Worm (Caenorhabditis elegans) whole organism, young adult: ENCODE measurements around the gene Y38C1AA.7.

Experiments
- B0035.1 ChIP-seq: sonication (generic microtip); optimal IDR thresholded peaks from 2 replicates; lab custom pipeline; 2016; ENCODE audit warnings: missing genetic modification characterization, mild to moderate bottlenecking, missing compliant biosample characterization, missing genotype, missing genetic modification reagents
- F33H1.4 ChIP-seq: fragments of 200-800 bp; sonication (Bioruptor generic); IDR thresholded peaks from 2 replicates; pipeline ENCODE4 v1.3.6; 2022; ENCODE audit warnings: missing genetic modification reagents, missing genetic modification characterization, missing compliant biosample characterization
- F37B4.10 ChIP-seq: fragments of 200-800 bp; sonication (Bioruptor generic); IDR thresholded peaks from 2 replicates; pipeline ENCODE4 v1.3.6; 2022; ENCODE audit warnings: missing genetic modification characterization, missing compliant biosample characterization
- F57C9.4 ChIP-seq: sonication (generic microtip); optimal IDR thresholded peaks from 2 replicates; lab custom pipeline; 2017; ENCODE audit warnings: mild to moderate bottlenecking, missing genetic modification characterization, missing compliant biosample characterization
- K11D2.4 ChIP-seq: fragments of 200-800 bp; sonication (Bioruptor generic); IDR thresholded peaks from 2 replicates; pipeline ENCODE4 v1.3.6; 2022; ENCODE audit warnings: missing genetic modification reagents, missing genetic modification characterization, missing compliant biosample characterization
- K12H6.12 ChIP-seq: fragments of 200-800 bp; sonication (Bioruptor generic); optimal IDR thresholded peaks from 2 replicates; lab custom pipeline; 2018; ENCODE audit warnings: mild to moderate bottlenecking, missing genetic modification characterization, missing compliant biosample characterization
- Y95B8A.8 ChIP-seq: fragments of 200-800 bp; sonication (Bioruptor generic); IDR thresholded peaks from 2 replicates; pipeline ENCODE4 v1.3.6; 2022; ENCODE audit warnings: missing genetic modification reagents, missing genetic modification characterization, missing compliant biosample characterization
- akir-1 ChIP-seq: fragments of 200-800 bp; sonication (Bioruptor generic); optimal IDR thresholded peaks from 2 replicates; lab custom pipeline; 2018; ENCODE audit warnings: mild to moderate bottlenecking, missing genetic modification characterization, moderate library complexity, missing compliant biosample characterization
- aptf-3 ChIP-seq: fragments of 200-800 bp; sonication (Bioruptor generic); IDR thresholded peaks from 2 replicates; pipeline ENCODE4 v1.3.6; 2022; ENCODE audit warnings: missing genetic modification characterization, missing compliant biosample characterization
- atf-7 ChIP-seq: sonication (generic microtip); optimal IDR thresholded peaks from 2 replicates; lab custom pipeline; 2017; ENCODE audit warnings: mild to moderate bottlenecking, missing genetic modification characterization, missing compliant biosample characterization
- athp-1 ChIP-seq: sonication (generic microtip); optimal IDR thresholded peaks from 2 replicates; lab custom pipeline; 2017; ENCODE audit warnings: mild to moderate bottlenecking, missing genetic modification characterization, missing compliant biosample characterization
- attf-3 ChIP-seq: fragments of 200-800 bp; sonication (Bioruptor generic); conservative IDR thresholded peaks from 2 replicates; pipeline ENCODE4 v1.3.6; 2022; ENCODE audit warnings: missing genetic modification reagents, missing genetic modification characterization, missing compliant biosample characterization
- bed-2 ChIP-seq: fragments of 200-800 bp; sonication (Bioruptor generic); IDR thresholded peaks from 2 replicates; pipeline ENCODE4 v1.3.6; 2022; ENCODE audit warnings: missing genetic modification reagents, missing genetic modification characterization, missing compliant biosample characterization
- ccch-3 ChIP-seq: fragments of 200-800 bp; sonication (Bioruptor generic); optimal IDR thresholded peaks from 2 replicates; lab custom pipeline; 2018; ENCODE audit warnings: mild to moderate bottlenecking, missing genetic modification characterization, missing compliant biosample characterization
- ceh-40 ChIP-seq: fragments of 200-800 bp; sonication (Bioruptor generic); IDR thresholded peaks from 2 replicates; pipeline ENCODE4 v1.3.6; 2022; ENCODE audit warnings: missing genetic modification characterization, missing compliant biosample characterization
- ceh-79 ChIP-seq: sonication (generic microtip); optimal IDR thresholded peaks from 2 replicates; lab custom pipeline; 2017; ENCODE audit warnings: mild to moderate bottlenecking, missing genetic modification characterization, missing compliant biosample characterization
- die-1 ChIP-seq: sonication (generic microtip); optimal IDR thresholded peaks from 2 replicates; lab custom pipeline; 2016; ENCODE audit warnings: missing genotype, mild to moderate bottlenecking, missing genetic modification characterization, missing compliant biosample characterization
- dpff-1 ChIP-seq: sonication (generic microtip); optimal IDR thresholded peaks from 2 replicates; lab custom pipeline; 2017; ENCODE audit warnings: mild to moderate bottlenecking, missing genetic modification characterization, missing compliant biosample characterization
- dpl-1 ChIP-seq: fragments of 150-350 bp; optimal IDR thresholded peaks from 2 replicates; lab custom pipeline; 2014; ENCODE audit warnings: missing biosample characterization, missing genetic modification reagents, missing genetic modification characterization
- efl-1 ChIP-seq: fragments of 150-350 bp; optimal IDR thresholded peaks from 2 replicates; lab custom pipeline; 2014; ENCODE audit warnings: missing biosample characterization, missing genetic modification reagents, missing genetic modification characterization
- egl-44 ChIP-seq: fragments of 200-800 bp; sonication (Bioruptor generic); IDR thresholded peaks from 2 replicates; pipeline ENCODE4 v1.3.6; 2022; ENCODE audit warnings: missing genetic modification reagents, missing genetic modification characterization, missing compliant biosample characterization
- gei-17 ChIP-seq: fragments of 200-800 bp; sonication (Bioruptor generic); optimal IDR thresholded peaks from 2 replicates; lab custom pipeline; 2018; ENCODE audit warnings: mild to moderate bottlenecking, missing genetic modification characterization, missing compliant biosample characterization
- hmg-20 ChIP-seq: fragments of 200-800 bp; sonication (Bioruptor generic); IDR thresholded peaks from 2 replicates; pipeline ENCODE4 v1.3.6; 2022; ENCODE audit warnings: missing genetic modification reagents, missing genetic modification characterization, missing compliant biosample characterization
- lag-1 ChIP-seq: fragments of 200-800 bp; sonication (Bioruptor generic); IDR thresholded peaks from 2 replicates; pipeline ENCODE4 v1.3.6; 2022; ENCODE audit warnings: missing genetic modification reagents, missing genetic modification characterization, missing compliant biosample characterization
- lin-26 ChIP-seq: fragments of 200-800 bp; sonication (Bioruptor generic); IDR thresholded peaks from 2 replicates; pipeline ENCODE4 v1.3.6; 2022; ENCODE audit warnings: missing genetic modification reagents, missing genetic modification characterization, missing compliant biosample characterization
- lin-35 ChIP-seq, 3 experiments: fragments of 150-350 bp in 2 of 3; sonication (generic microtip) in 1 of 3; optimal IDR thresholded peaks; 2 replicates each; lab custom pipeline; 2014 to 2018; ENCODE audit warnings: missing biosample characterization in 3 of 3, missing genetic modification characterization in 3 of 3, missing genetic modification reagents in 3 of 3
- madf-3 ChIP-seq: fragments of 200-800 bp; sonication (Bioruptor generic); IDR thresholded peaks from 2 replicates; pipeline ENCODE4 v1.3.6; 2022; ENCODE audit warnings: missing genetic modification reagents, missing genetic modification characterization, missing compliant biosample characterization
- madf-6 ChIP-seq: fragments of 200-800 bp; sonication (Bioruptor generic); IDR thresholded peaks from 2 replicates; pipeline ENCODE4 v1.3.6; 2022; ENCODE audit warnings: missing genetic modification reagents, missing genetic modification characterization, missing compliant biosample characterization
- nfya-1 ChIP-seq: sonication (generic microtip); optimal IDR thresholded peaks from 2 replicates; lab custom pipeline; 2017; ENCODE audit warnings: antibody characterized with exemption, missing compliant biosample characterization, missing genetic modification characterization, borderline replicate concordance; ENCODE audit not compliant: insufficient read depth
- nfyb-1 ChIP-seq: fragments of 200-800 bp; sonication (Bioruptor generic); IDR thresholded peaks from 2 replicates; pipeline ENCODE4 v1.3.6; 2022; ENCODE audit warnings: missing genetic modification reagents, missing genetic modification characterization, missing compliant biosample characterization
- nhr-179 ChIP-seq: sonication (generic microtip); optimal IDR thresholded peaks from 2 replicates; lab custom pipeline; 2016; ENCODE audit warnings: mild to moderate bottlenecking, missing genetic modification characterization, missing compliant biosample characterization
- nhr-80 ChIP-seq: sonication (generic microtip); optimal IDR thresholded peaks from 2 replicates; lab custom pipeline; 2016; ENCODE audit warnings: missing genetic modification characterization, missing compliant biosample characterization
- nhr-90 ChIP-seq: sonication (generic microtip); optimal IDR thresholded peaks from 2 replicates; lab custom pipeline; 2016; ENCODE audit warnings: missing genotype, mild to moderate bottlenecking, missing genetic modification characterization, missing compliant biosample characterization
- pbrm-1 ChIP-seq: fragments of 200-800 bp; sonication (Bioruptor generic); IDR thresholded peaks from 2 replicates; pipeline ENCODE4 v1.3.6; 2022; ENCODE audit warnings: missing genetic modification reagents, missing genetic modification characterization, missing compliant biosample characterization
- rcor-1 ChIP-seq: fragments of 200-800 bp; sonication (Bioruptor generic); IDR thresholded peaks from 2 replicates; pipeline ENCODE4 v1.3.6; 2022; ENCODE audit warnings: missing genetic modification reagents, missing genetic modification characterization, missing compliant biosample characterization
- snpc-1.3 ChIP-seq: sonication (generic microtip); optimal IDR thresholded peaks from 2 replicates; lab custom pipeline; 2017; ENCODE audit warnings: missing genetic modification characterization, mild to moderate bottlenecking, missing compliant biosample characterization, antibody characterized with exemption, moderate library complexity, missing genotype, missing genetic modification reagents; ENCODE audit not compliant: insufficient read depth
- sptf-2 ChIP-seq: fragments of 200-800 bp; sonication (Bioruptor generic); optimal IDR thresholded peaks from 2 replicates; lab custom pipeline; 2018; ENCODE audit warnings: mild to moderate bottlenecking, missing genetic modification characterization, missing compliant biosample characterization
- tlf-1 ChIP-seq: fragments of 200-800 bp; sonication (Bioruptor generic); optimal IDR thresholded peaks from 2 replicates; lab custom pipeline; 2018; ENCODE audit warnings: mild to moderate bottlenecking, missing genetic modification characterization, missing compliant biosample characterization
- zfh-2 ChIP-seq: fragments of 200-800 bp; sonication (Bioruptor generic); conservative IDR thresholded peaks from 2 replicates; pipeline ENCODE4 v1.3.6; 2022; ENCODE audit warnings: missing genetic modification reagents, missing genetic modification characterization, missing compliant biosample characterization
- ztf-25 ChIP-seq: fragments of 200-800 bp; sonication (Bioruptor generic); IDR thresholded peaks from 2 replicates; pipeline ENCODE4 v1.3.6; 2022; ENCODE audit warnings: missing genetic modification reagents, missing genetic modification characterization, missing compliant biosample characterization
- ztf-28 ChIP-seq: fragments of 200-800 bp; sonication (Bioruptor generic); IDR thresholded peaks from 2 replicates; pipeline ENCODE4 v1.3.6; 2022; ENCODE audit warnings: missing genetic modification reagents, missing genetic modification characterization, missing compliant biosample characterization
- ztf-6 ChIP-seq: fragments of 200-800 bp; sonication (Bioruptor generic); IDR thresholded peaks from 2 replicates; pipeline ENCODE4 v1.3.6; 2022; ENCODE audit warnings: missing genetic modification reagents, missing genetic modification characterization, missing compliant biosample characterization

Y38C1AA.7 gene

DNA sequence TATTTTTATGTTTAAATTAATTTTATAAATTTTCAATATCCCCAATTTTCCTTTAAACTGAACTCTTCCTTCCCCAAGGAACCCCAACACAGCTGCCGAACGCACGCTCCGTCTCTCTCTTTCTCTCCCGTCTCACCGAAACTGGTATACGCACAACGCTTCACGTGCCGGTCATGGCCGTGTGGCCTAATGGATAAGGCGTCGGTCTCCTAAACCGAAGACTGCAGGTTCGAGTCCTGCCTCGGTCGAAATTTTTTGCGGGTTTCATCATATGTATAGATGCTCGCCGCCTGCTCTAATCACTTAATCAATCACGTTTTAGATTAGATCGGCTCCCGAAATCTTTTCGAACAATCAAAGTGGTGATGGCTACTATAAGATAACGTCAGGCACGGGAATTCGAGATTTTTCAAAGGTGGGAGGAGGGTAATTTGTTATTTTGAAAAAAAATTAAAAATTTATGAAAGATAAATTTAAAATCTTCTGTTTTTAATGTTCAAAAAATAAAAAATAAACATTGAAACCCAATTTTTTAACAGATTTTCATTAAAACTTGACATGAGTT lies 14.9 kb upstream of the Y38C1AA.7 start (continued):
- TF ChIP-seq nfyb-1 (GFP tag; lab: Robert Waterston, UW) (peak; percentile 79), ztf-6 (GFP tag; lab: Robert Waterston, UW) (0 out of 2 replicates have a peak, but pooled peaks have one; percentile 39), nfya-1 (tag; lab: Kevin White, UChicago) (no peak), gei-17 (no peak), lag-1 (GFP tag; lab: Robert Waterston, UW) (no peak), ccch-3 (GFP tag; lab: Kevin White, UChicago) (no peak), hmg-20 (GFP tag; lab: Robert Waterston, UW) (no peak), ztf-28 (0 out of 2 replicates have a peak, but pooled peaks have one; percentile 50), sptf-2 (no peak), rcor-1 (GFP tag; lab: Robert Waterston, UW) (no peak), snpc-1.3 (peak; percentile 29), K12H6.12 (tag; lab: Kevin White, UChicago) (peak; percentile 50), lin-35 (GFP tag; optimal IDR thresholded peaks at IDR 0.05; lab: Kevin White, UChicago) (peak in 1 of 3 experiments; percentile 11), ztf-25 (GFP tag; lab: Robert Waterston, UW) (peak; percentile 78; the same call in 1 of the 2 replicates), madf-3 (no peak), F57C9.4 (no peak), aptf-3 (GFP tag; lab: Robert Waterston, UW) (no peak), atf-7 (tag; lab: Kevin White, UChicago) (no peak), B0035.1 (tag; lab: Kevin White, UChicago) (peak; percentile 13), lin-26 (peak; percentile 90), nhr-179 (tag; lab: Kevin White, UChicago) (no peak), pbrm-1 (peak; percentile 54; the same call in 1 of the 2 replicates), efl-1 (GFP tag; lab: Kevin White, UChicago) (no peak), ceh-79 (tag; lab: Kevin White, UChicago) (no peak)

DNA sequence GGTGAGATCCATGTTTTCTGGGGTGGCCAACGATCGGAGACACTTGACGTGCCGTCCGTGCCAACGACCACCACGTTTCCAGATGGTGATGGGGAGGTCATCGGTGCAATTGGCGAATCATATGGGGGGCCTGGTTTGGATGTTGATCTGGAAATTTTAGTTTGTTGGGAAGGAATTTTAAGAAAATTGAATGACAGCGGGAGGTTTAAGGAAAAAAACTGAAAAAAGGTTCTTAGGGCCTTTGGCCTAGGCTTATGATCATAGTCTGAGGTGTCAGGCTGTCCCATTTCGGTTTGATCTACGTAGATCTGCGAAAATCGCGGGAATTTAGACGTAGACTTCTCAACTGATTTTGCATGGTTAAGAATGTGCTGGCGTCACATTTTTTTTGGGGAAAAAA lies 10.9 kb upstream of the Y38C1AA.7 start, which contains the start of gene col-99:
TSS of gene col-99 (minus strand) at position 101 of the 400 bp plus-strand sequence.
- TF ChIP-seq dpff-1 (tag; lab: Kevin White, UChicago) (no peak), athp-1 (no peak), zfh-2 (GFP tag; lab: Robert Waterston, UW) (peak; percentile 48; the same call in 1 of the 2 replicates), attf-3 (GFP tag; lab: Robert Waterston, UW) (peak; percentile 46; the same call in 1 of the 2 replicates)

DNA sequence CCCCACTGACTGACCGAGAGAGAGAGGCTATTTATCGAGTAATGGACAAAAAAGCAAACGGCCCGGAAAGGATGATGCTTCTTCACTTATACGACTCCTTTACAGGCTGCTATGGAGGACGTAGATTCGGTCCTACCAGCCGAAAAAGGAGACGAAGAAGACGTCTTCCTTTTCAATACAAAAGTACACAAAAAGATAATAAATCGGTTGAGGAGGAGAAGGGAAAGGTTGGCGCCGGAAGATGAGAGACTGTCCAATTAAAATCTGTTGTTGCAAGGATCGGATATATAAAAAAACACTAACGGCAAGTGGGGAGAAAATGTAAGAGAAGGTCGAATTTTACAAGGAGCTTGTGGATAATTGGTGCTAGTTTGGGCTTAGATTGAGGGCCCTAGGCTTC lies 10.0 kb upstream of the Y38C1AA.7 start:
- no peak for TF ChIP-seq Y95B8A.8 (GFP tag; lab: Robert Waterston, UW)
- TF ChIP-seq bed-2 (GFP tag; lab: Robert Waterston, UW): no peak
- no peak for TF ChIP-seq efl-1 (GFP tag; lab: Kevin White, UChicago)
- TF ChIP-seq F33H1.4 (GFP tag; lab: Robert Waterston, UW): no peak
- TF ChIP-seq egl-44 (GFP tag; lab: Robert Waterston, UW): no peak
- TF ChIP-seq tlf-1: no peak
- TF ChIP-seq nhr-90 (tag; lab: Kevin White, UChicago): no peak
- TF ChIP-seq akir-1 (GFP tag; lab: Kevin White, UChicago): no peak
- TF ChIP-seq die-1 (tag; lab: Kevin White, UChicago): no peak
- TF ChIP-seq nhr-80 (tag; lab: Kevin White, UChicago): no peak
- TF ChIP-seq dpl-1 (GFP tag; lab: Kevin White, UChicago): no peak
- no peak for TF ChIP-seq ceh-40
- TF ChIP-seq madf-6 (GFP tag; lab: Robert Waterston, UW): no peak
- no peak for TF ChIP-seq F37B4.10 (GFP tag; lab: Robert Waterston, UW)
- TF ChIP-seq K11D2.4: no peak
